Worm (Caenorhabditis elegans): Measurements from ENCODE around the gene Y49F6B.12.
A peak's percentile ranks its signal among the peaks of the same experiment; 100 is the strongest.

Y49F6B.12 gene

ce11 chrII:3439244-3439698, 32.9 kb downstream of the Y49F6B.12 start (continued):
- TF ChIP-seq ceh-18 (tag; optimal IDR thresholded peaks at IDR 0.05) = no peak
- TF ChIP-seq ceh-9 (tag; optimal IDR thresholded peaks at IDR 0.05) = peak; percentile 7
- peak; percentile 31 for TF ChIP-seq dmd-4 (tag; optimal IDR thresholded peaks at IDR 0.05; ENCODE audit: borderline replicate concordance)
- no peak for TF ChIP-seq elt-4 (tag; optimal IDR thresholded peaks at IDR 0.05)
- peak; percentile 40 for TF ChIP-seq ceh-2 (tag; optimal IDR thresholded peaks at IDR 0.05)

ce11 chrII:3438280-3438679, 33.9 kb downstream of the Y49F6B.12 start:
- TF ChIP-seq ref-2 (tag; optimal IDR thresholded peaks at IDR 0.05) (no peak), ahr-1 (tag; optimal IDR thresholded peaks at IDR 0.05) (no peak), ttx-3 (tag; optimal IDR thresholded peaks at IDR 0.05) (no peak), mec-3 (tag; optimal IDR thresholded peaks at IDR 0.05; ENCODE audit: borderline replicate concordance) (no peak), dmd-4 (tag; optimal IDR thresholded peaks at IDR 0.05; ENCODE audit: borderline replicate concordance) (no peak), unc-86 (tag; optimal IDR thresholded peaks at IDR 0.05) (no peak), hlh-6 (tag; optimal IDR thresholded peaks at IDR 0.05) (no peak), C08G9.2 (tag; optimal IDR thresholded peaks at IDR 0.05) (no peak)

- TF ChIP-seq Y22D7AL.16 (tag; optimal IDR thresholded peaks at IDR 0.05) (no peak), ztf-16 (tag; optimal IDR thresholded peaks at IDR 0.05) (no peak), elt-2 (tag; optimal IDR thresholded peaks at IDR 0.05) (no peak), ceh-31 (tag; optimal IDR thresholded peaks at IDR 0.05) (no peak), hlh-15 (tag; optimal IDR thresholded peaks at IDR 0.05) (no peak), ceh-22 (tag; optimal IDR thresholded peaks at IDR 0.05) (no peak), fkh-10 (GFP tag; optimal IDR thresholded peaks at IDR 0.05) (no peak), ceh-14 (tag; optimal IDR thresholded peaks at IDR 0.05) (no peak), lim-6 (tag; optimal IDR thresholded peaks at IDR 0.05) (no peak), gmeb-2 (tag; optimal IDR thresholded peaks at IDR 0.05) (no peak), dmd-4 (tag; optimal IDR thresholded peaks at IDR 0.05; ENCODE audit: borderline replicate concordance) (no peak)
These were observed 34.8 kb downstream of the Y49F6B.12 start for ce11 chrII:3437393-3437792.

ce11 chrII:3436412-3436811, 35.8 kb downstream of the Y49F6B.12 start, which contains the start of gene skpo-2:
skpo-2 (minus strand) TSS chrII:3436512.
- no peak for TF ChIP-seq pha-4 (tag; optimal IDR thresholded peaks at IDR 0.05)
- TF ChIP-seq unc-55 (GFP tag; optimal IDR thresholded peaks at IDR 0.05) = no peak
- TF ChIP-seq C38D4.7 (GFP tag; optimal IDR thresholded peaks at IDR 0.05) = no peak
- no peak for TF ChIP-seq pqm-1 (tag; optimal IDR thresholded peaks at IDR 0.05)
- TF ChIP-seq C08G9.2 (tag; optimal IDR thresholded peaks at IDR 0.05) = no peak
- no peak for TF ChIP-seq hlh-6 (tag; optimal IDR thresholded peaks at IDR 0.05)
- no peak for TF ChIP-seq tbx-7 (tag; optimal IDR thresholded peaks at IDR 0.05)
- TF ChIP-seq sox-4 (tag; optimal IDR thresholded peaks at IDR 0.05) = no peak
- TF ChIP-seq pros-1 (tag; optimal IDR thresholded peaks at IDR 0.05) = no peak
- no peak for TF ChIP-seq lin-11 (tag; optimal IDR thresholded peaks at IDR 0.05)
- no peak for TF ChIP-seq ref-2 (tag; optimal IDR thresholded peaks at IDR 0.05)
- no peak for TF ChIP-seq ceh-31 (tag; optimal IDR thresholded peaks at IDR 0.05)
- TF ChIP-seq nfya-1 (tag; optimal IDR thresholded peaks at IDR 0.05) = no peak
- no peak for TF ChIP-seq elt-2 (tag; optimal IDR thresholded peaks at IDR 0.05)
- no peak for TF ChIP-seq ets-4 (tag; optimal IDR thresholded peaks at IDR 0.05)
- TF ChIP-seq ceh-30 (tag; optimal IDR thresholded peaks at IDR 0.05) = no peak

ce11 chrII:3434893-3435503, 37.2 kb downstream of the Y49F6B.12 start:
- TF ChIP-seq pqm-1 (tag; optimal IDR thresholded peaks at IDR 0.05) = no peak
- no peak for TF ChIP-seq hlh-6 (tag; optimal IDR thresholded peaks at IDR 0.05)
- TF ChIP-seq ref-2 (tag; optimal IDR thresholded peaks at IDR 0.05) = no peak
- TF ChIP-seq nhr-11 (tag; optimal IDR thresholded peaks at IDR 0.05) = no peak
- no peak for TF ChIP-seq Y22D7AL.16 (tag; optimal IDR thresholded peaks at IDR 0.05)
- no peak for TF ChIP-seq sox-2 (GFP tag; IDR thresholded peaks at IDR 0.05)
- TF ChIP-seq ets-4 (tag; optimal IDR thresholded peaks at IDR 0.05) = no peak
- no peak for TF ChIP-seq fkh-10 (GFP tag; optimal IDR thresholded peaks at IDR 0.05)
- TF ChIP-seq C38D4.7 (GFP tag; optimal IDR thresholded peaks at IDR 0.05) = no peak
- no peak for TF ChIP-seq pha-2 (tag; optimal IDR thresholded peaks at IDR 0.05)
- no peak for TF ChIP-seq fax-1 (tag; optimal IDR thresholded peaks at IDR 0.05)
- TF ChIP-seq ceh-48 (tag; optimal IDR thresholded peaks at IDR 0.05) = no peak
- no peak for TF ChIP-seq ceh-30 (tag; optimal IDR thresholded peaks at IDR 0.05)
- TF ChIP-seq K09A11.1 (tag; optimal IDR thresholded peaks at IDR 0.05; ENCODE audit: insufficient read depth) = no peak
- no peak for TF ChIP-seq hlh-15 (tag; optimal IDR thresholded peaks at IDR 0.05)
- no peak for TF ChIP-seq ceh-22 (tag; optimal IDR thresholded peaks at IDR 0.05)
- TF ChIP-seq ceh-34 (tag; optimal IDR thresholded peaks at IDR 0.05) = no peak
- no peak for TF ChIP-seq ceh-45 (GFP tag; IDR thresholded peaks at IDR 0.05)
